Worm (Caenorhabditis elegans): ENCODE results near the gene lron-15.

The lron-15 gene

ce11 chrII:6562203-6562867, 17.6 kb upstream of the lron-15 start:
- no peak for TF ChIP-seq nhr-237 (tag; optimal IDR thresholded peaks at IDR 0.05)
- no peak for TF ChIP-seq bed-3 (GFP tag; optimal IDR thresholded peaks at IDR 0.05)
- no peak for TF ChIP-seq elt-1 (tag; optimal IDR thresholded peaks at IDR 0.05; ENCODE audit: borderline replicate concordance, insufficient read depth)
- TF ChIP-seq M03D4.4 (tag; optimal IDR thresholded peaks at IDR 0.05), result no peak
- TF ChIP-seq ceh-83 (GFP tag; optimal IDR thresholded peaks at IDR 0.05), result no peak
- TF ChIP-seq elt-3 (tag; optimal IDR thresholded peaks at IDR 0.05), result no peak
- no peak for TF ChIP-seq ces-1 (GFP tag; optimal IDR thresholded peaks at IDR 0.05)
- TF ChIP-seq unc-120 (tag; optimal IDR thresholded peaks at IDR 0.05; ENCODE audit: poor library complexity, severe bottlenecking), result no peak
- no peak for TF ChIP-seq tbx-8 (GFP tag; optimal IDR thresholded peaks at IDR 0.05)
- TF ChIP-seq nhr-12 (tag; optimal IDR thresholded peaks at IDR 0.05), result no peak
- TF ChIP-seq unc-39 (tag; optimal IDR thresholded peaks at IDR 0.05), result no peak
- TF ChIP-seq sptf-1 (tag; optimal IDR thresholded peaks at IDR 0.05), result no peak

ce11 chrII:6561300-6561699, 16.6 kb upstream of the lron-15 start, which contains the start of gene F18C5.10:
TSS of gene F18C5.10 (minus strand) at chrII:6561444.
- TF ChIP-seq lin-32 (GFP tag; optimal IDR thresholded peaks at IDR 0.05), result no peak
- no peak for TF ChIP-seq cnd-1 (tag; optimal IDR thresholded peaks at IDR 0.05)
- TF ChIP-seq zip-8 (tag; optimal IDR thresholded peaks at IDR 0.05), result no peak
- no peak for TF ChIP-seq nhr-12 (tag; optimal IDR thresholded peaks at IDR 0.05)
- no peak for TF ChIP-seq ceh-43 (GFP tag; optimal IDR thresholded peaks at IDR 0.05)
- TF ChIP-seq ces-1 (GFP tag; optimal IDR thresholded peaks at IDR 0.05), result no peak
- no peak for TF ChIP-seq hlh-1 (tag; optimal IDR thresholded peaks at IDR 0.05)
- no peak for TF ChIP-seq mab-5 (tag; optimal IDR thresholded peaks at IDR 0.05)
- no peak for TF ChIP-seq elt-1 (tag; optimal IDR thresholded peaks at IDR 0.05; ENCODE audit: borderline replicate concordance, insufficient read depth)
- TF ChIP-seq sem-2 (GFP tag; optimal IDR thresholded peaks at IDR 0.05), result no peak
- no peak for TF ChIP-seq drap-1 (GFP tag; optimal IDR thresholded peaks at IDR 0.05)
- TF ChIP-seq unc-120 (tag; optimal IDR thresholded peaks at IDR 0.05; ENCODE audit: poor library complexity, severe bottlenecking), result no peak
- TF ChIP-seq snpc-4 (tag; optimal IDR thresholded peaks at IDR 0.05), result no peak
- no peak for TF ChIP-seq tbx-8 (GFP tag; optimal IDR thresholded peaks at IDR 0.05)
- no peak for TF ChIP-seq lsy-2 (tag; optimal IDR thresholded peaks at IDR 0.05)
- no peak for TF ChIP-seq bed-3 (GFP tag; optimal IDR thresholded peaks at IDR 0.05)

- TF ChIP-seq mls-2 (tag; optimal IDR thresholded peaks at IDR 0.05), result no peak
- TF ChIP-seq flh-1 (GFP tag; optimal IDR thresholded peaks at IDR 0.05), result no peak
- TF ChIP-seq ces-1 (GFP tag; optimal IDR thresholded peaks at IDR 0.05), result no peak
- TF ChIP-seq ceh-83 (GFP tag; optimal IDR thresholded peaks at IDR 0.05), result no peak
- no peak for TF ChIP-seq nhr-237 (tag; optimal IDR thresholded peaks at IDR 0.05)
- no peak for TF ChIP-seq elt-3 (tag; optimal IDR thresholded peaks at IDR 0.05)
- no peak for TF ChIP-seq nhr-28 (tag; optimal IDR thresholded peaks at IDR 0.05)
- no peak for TF ChIP-seq ceh-39 (tag; optimal IDR thresholded peaks at IDR 0.05)
- TF ChIP-seq nhr-2 (tag; optimal IDR thresholded peaks at IDR 0.05), result no peak
These were observed 15.6 kb upstream of the lron-15 start for ce11 chrII:6560291-6560690.

ce11 chrII:6558887-6559286, 14.2 kb upstream of the lron-15 start:
- TF ChIP-seq pha-4 (tag; optimal IDR thresholded peaks at IDR 0.05), result no peak

- TF ChIP-seq nhr-2 (tag; optimal IDR thresholded peaks at IDR 0.05), result no peak
- no peak for TF ChIP-seq snpc-4 (tag; optimal IDR thresholded peaks at IDR 0.05)
- TF ChIP-seq blmp-1 (tag; optimal IDR thresholded peaks at IDR 0.05), result no peak
- TF ChIP-seq elt-1 (tag; optimal IDR thresholded peaks at IDR 0.05; ENCODE audit: borderline replicate concordance, insufficient read depth), result no peak
- TF ChIP-seq flh-1 (GFP tag; optimal IDR thresholded peaks at IDR 0.05), result no peak
- no peak for TF ChIP-seq ceh-83 (GFP tag; optimal IDR thresholded peaks at IDR 0.05)
- TF ChIP-seq unc-62 (GFP tag; optimal IDR thresholded peaks at IDR 0.05), result no peak
- TF ChIP-seq sem-2 (GFP tag; optimal IDR thresholded peaks at IDR 0.05), result no peak
- TF ChIP-seq ham-2 (GFP tag; optimal IDR thresholded peaks at IDR 0.05), result no peak
These were observed 10.0 kb upstream of the lron-15 start, which contains the start of gene wrn-1 for ce11 chrII:6554677-6555076. TSS of gene wrn-1 (plus strand) at chrII:6554977.
